Fruit fly (Drosophila melanogaster) S2 (cell line): Measurements from ENCODE around the gene CG5404.

Experiments
- CG8478 ChIP-seq: fragments of >200 bp; optimal IDR thresholded peaks from 2 replicates; lab custom pipeline; 2018
- CTCF ChIP-seq, 2 experiments: fragments of >200 bp; optimal IDR thresholded peaks; 2 replicates each; lab custom pipeline; 2018

DNA sequence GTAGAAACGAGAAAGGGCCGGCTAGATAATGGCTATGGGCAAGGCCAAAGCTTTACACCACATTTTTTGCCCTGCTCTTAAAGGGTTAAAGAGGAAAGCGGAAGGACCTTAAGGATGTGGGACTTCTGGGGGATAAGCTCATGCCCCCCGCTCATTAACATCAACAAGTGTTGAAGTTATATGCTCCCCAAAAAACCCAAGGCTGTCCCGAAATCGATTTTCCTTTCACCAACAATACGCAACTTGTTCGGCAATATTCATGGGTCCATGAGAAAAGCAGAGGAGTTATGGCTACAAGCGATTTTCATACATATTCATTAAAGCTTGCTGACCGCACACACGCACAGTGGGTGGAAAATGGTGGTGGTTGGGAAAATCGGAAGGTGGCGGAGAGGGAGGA is 23.8 kb upstream of the CG5404 start:
- TF ChIP-seq CG8478 (lab: Kevin White, UChicago) (no peak), CTCF (optimal IDR thresholded peaks at IDR 0.05; lab: Kevin White, UChicago) (no peak)
